Worm (Caenorhabditis elegans): ENCODE measurements around the gene npa-1.

- TF ChIP-seq med-1 (GFP tag; optimal IDR thresholded peaks at IDR 0.05; ENCODE audit: insufficient read depth) = no peak
- TF ChIP-seq cog-1 (tag; optimal IDR thresholded peaks at IDR 0.05) = no peak
Measured at ce11 chrV:7091287-7091686, 15.7 kb downstream of the npa-1 start, which contains the start of gene nhr-286.

All from whole organism, midembryonic.